Fruit fly (Drosophila melanogaster) whole organism, adult: ENCODE results near the gene Polr1E.

ENCODE experiments used
- CG11617 ChIP-seq: fragments of 200-800 bp; sonication (Bioruptor generic); optimal IDR thresholded peaks from 2 replicates; lab custom pipeline; 2017; ENCODE audit warnings: mild to moderate bottlenecking, missing biosample characterization, missing genetic modification reagents, missing genetic modification characterization
- CG12768 ChIP-seq: fragments of 200-800 bp; sonication (Bioruptor generic); optimal IDR thresholded peaks from 2 replicates; lab custom pipeline; 2017; ENCODE audit warnings: missing biosample characterization, missing genetic modification characterization, mild to moderate bottlenecking, moderate library complexity, missing genetic modification reagents
- CG14711 ChIP-seq: fragments of 200-800 bp; sonication (Bioruptor generic); optimal IDR thresholded peaks from 2 replicates; lab custom pipeline; 2018; ENCODE audit warnings: missing biosample characterization, mild to moderate bottlenecking, missing genetic modification characterization, moderate library complexity
- CG1620 ChIP-seq: fragments of 200-800 bp; sonication (Bioruptor generic); optimal IDR thresholded peaks from 2 replicates; lab custom pipeline; 2016; ENCODE audit warnings: missing biosample characterization, missing genetic modification characterization
- CG33017 ChIP-seq: fragments of 200-800 bp; sonication (Bioruptor generic); optimal IDR thresholded peaks from 2 replicates; lab custom pipeline; 2018; ENCODE audit warnings: missing biosample characterization, mild to moderate bottlenecking, missing genetic modification characterization, moderate library complexity
- CG5204 ChIP-seq: fragments of 200-800 bp; sonication (Bioruptor generic); optimal IDR thresholded peaks from 2 replicates; lab custom pipeline; 2016; ENCODE audit warnings: missing biosample characterization, missing genetic modification characterization
- CG7045 ChIP-seq: fragments of 200-800 bp; sonication (Bioruptor generic); optimal IDR thresholded peaks from 2 replicates; lab custom pipeline; 2017; ENCODE audit warnings: missing biosample characterization, mild to moderate bottlenecking, missing genetic modification characterization
- CG7101 ChIP-seq: fragments of 200-800 bp; sonication (Bioruptor generic); optimal IDR thresholded peaks from 2 replicates; lab custom pipeline; 2018; ENCODE audit warnings: missing biosample characterization, mild to moderate bottlenecking, missing genetic modification characterization, moderate library complexity
- Clk ChIP-seq: fragments of 200-800 bp; sonication (Bioruptor generic); optimal IDR thresholded peaks from 2 replicates; lab custom pipeline; 2017; ENCODE audit warnings: missing biosample characterization, missing genetic modification characterization
- Crg-1 ChIP-seq: fragments of 200-800 bp; sonication (Bioruptor generic); optimal IDR thresholded peaks from 2 replicates; lab custom pipeline; 2016; ENCODE audit warnings: missing biosample characterization, missing genetic modification characterization
- Hr96 ChIP-seq: fragments of 200-800 bp; sonication (Bioruptor generic); optimal IDR thresholded peaks from 2 replicates; lab custom pipeline; 2016; ENCODE audit warnings: missing biosample characterization, missing genetic modification characterization
- Mnt ChIP-seq: fragments of 200-800 bp; sonication (Bioruptor generic); optimal IDR thresholded peaks from 2 replicates; lab custom pipeline; 2016; ENCODE audit warnings: missing biosample characterization, mild to moderate bottlenecking, missing genetic modification characterization
- bab1 ChIP-seq: fragments of 200-800 bp; sonication (Bioruptor generic); optimal IDR thresholded peaks from 3 replicates; lab custom pipeline; 2019; ENCODE audit warnings: missing biosample characterization, mild to moderate bottlenecking, missing genetic modification characterization, moderate library complexity
- cic ChIP-seq: fragments of 200-800 bp; sonication (Bioruptor generic); optimal IDR thresholded peaks from 2 replicates; lab custom pipeline; 2017; ENCODE audit warnings: missing biosample characterization, mild to moderate bottlenecking, missing genetic modification characterization, moderate library complexity
- cnc ChIP-seq, 2 experiments: fragments of >200 bp; optimal IDR thresholded peaks; 2 replicates each; lab custom pipeline; 2017
- kay ChIP-seq: fragments of 200-800 bp; sonication (Bioruptor generic); peaks from one replicate; lab custom pipeline; 2016; ENCODE audit warnings: missing biosample characterization, missing genetic modification characterization, borderline replicate concordance
- ovo ChIP-seq: fragments of 200-800 bp; sonication (Bioruptor generic); optimal IDR thresholded peaks from 2 replicates; lab custom pipeline; 2016; ENCODE audit warnings: missing biosample characterization, missing genetic modification characterization
- pad ChIP-seq: fragments of 200-800 bp; sonication (Bioruptor generic); optimal IDR thresholded peaks from 3 replicates; lab custom pipeline; 2017; ENCODE audit warnings: missing biosample characterization, missing genetic modification characterization, mild to moderate bottlenecking, moderate library complexity, missing genetic modification reagents
- tj ChIP-seq: fragments of 200-800 bp; sonication (Bioruptor generic); optimal IDR thresholded peaks from 3 replicates; lab custom pipeline; 2017; ENCODE audit warnings: missing biosample characterization, mild to moderate bottlenecking, missing genetic modification characterization, moderate library complexity
- toe ChIP-seq: fragments of 200-800 bp; sonication (Bioruptor generic); optimal IDR thresholded peaks from 2 replicates; lab custom pipeline; 2016; ENCODE audit warnings: missing biosample characterization, missing genetic modification characterization

Gene Polr1E

DNA sequence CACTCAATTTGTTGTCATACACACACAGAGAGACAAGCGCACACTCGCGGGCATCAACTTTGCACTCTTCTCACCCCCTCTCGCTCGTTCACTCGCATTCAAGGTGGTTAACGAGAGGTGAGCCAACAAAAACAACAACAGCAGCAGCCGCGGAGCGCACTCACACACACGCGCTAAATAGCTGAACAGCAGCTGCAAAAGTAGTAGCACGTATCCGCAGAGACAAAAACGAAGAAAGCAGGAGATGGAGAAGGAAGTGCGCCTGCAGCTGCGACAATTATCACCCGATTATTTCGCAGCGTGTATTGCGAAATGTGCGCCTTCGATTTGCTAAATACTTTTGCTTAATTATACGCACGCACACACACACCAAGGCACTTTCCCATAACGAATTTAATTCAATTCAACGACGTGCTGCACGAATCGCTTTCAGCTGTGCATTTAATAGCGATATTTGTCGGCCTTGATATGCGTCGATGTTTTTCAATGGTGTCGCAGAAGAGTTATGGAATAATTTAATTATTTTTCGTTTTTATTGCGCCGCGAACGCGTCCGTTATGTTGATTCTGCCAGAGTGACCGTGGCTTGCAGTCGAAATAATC, 3.1 kb downstream of the Polr1E start:
- TF ChIP-seq toe (GFP tag; lab: Kevin White, UChicago) (peak; percentile 56), CG12768 (GFP tag; lab: Kevin White, UChicago) (peak; percentile 18), CG7045 (peak; percentile 61), CG5204 (GFP tag; lab: Kevin White, UChicago) (no peak), ovo (GFP tag; lab: Kevin White, UChicago) (peak; percentile 41), kay (GFP tag; lab: Kevin White, UChicago) (no peak), CG11617 (no peak), cic (GFP tag; lab: Kevin White, UChicago) (peak; percentile 55), CG14711 (peak; percentile 26), CG1620 (GFP tag; lab: Kevin White, UChicago) (peak; percentile 28), Mnt (GFP tag; lab: Kevin White, UChicago) (peak; percentile 78), CG7101 (tag; lab: Kevin White, UChicago) (peak; percentile 54), tj (GFP tag; lab: Kevin White, UChicago) (peak; percentile 6), pad (GFP tag; lab: Kevin White, UChicago) (peak; percentile 40), CG33017 (peak; percentile 11), Hr96 (GFP tag; lab: Kevin White, UChicago) (peak; percentile 29)

DNA sequence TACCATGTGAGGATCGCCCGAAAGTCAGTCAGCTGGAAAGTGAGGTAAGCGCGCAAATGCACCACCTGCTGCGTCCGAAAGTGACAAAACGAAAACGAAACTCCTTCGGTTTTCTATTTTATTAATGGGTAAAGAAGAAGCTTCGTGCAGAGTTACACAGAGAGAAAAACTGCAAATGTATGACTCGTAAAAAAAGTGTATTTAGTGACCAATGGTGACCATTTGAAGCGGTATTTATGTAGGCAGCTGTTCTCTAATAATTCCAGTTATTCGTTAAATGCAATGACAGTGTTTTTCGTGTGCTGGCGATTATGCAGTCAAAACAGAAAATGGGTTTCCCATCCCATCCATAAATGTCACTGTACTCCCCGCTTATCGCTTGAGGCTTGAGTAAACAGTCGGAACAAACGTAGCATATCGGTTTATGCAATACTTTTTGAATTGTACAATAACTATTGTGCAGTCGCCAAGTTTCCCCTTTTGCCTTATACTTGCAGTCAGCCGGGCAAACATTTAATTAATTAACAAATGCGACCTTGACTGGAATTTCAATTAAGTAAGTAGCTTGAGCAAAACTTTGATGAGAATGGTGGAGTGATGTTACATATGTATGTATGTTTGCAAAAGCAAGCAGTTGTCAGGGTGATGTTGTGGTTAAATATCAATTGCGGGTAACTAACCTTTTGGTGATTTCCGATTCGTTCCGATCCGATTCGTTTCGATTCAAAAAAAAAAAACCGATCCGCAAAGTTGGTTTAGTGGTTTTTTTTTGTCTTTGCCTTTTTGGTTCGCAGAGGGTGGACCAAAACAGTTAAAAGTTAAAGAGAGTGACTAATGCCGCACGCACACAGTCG, 3.9 kb downstream of the Polr1E start:
- TF ChIP-seq CG14711 (no peak), kay (GFP tag; lab: Kevin White, UChicago) (peak; percentile 96)

- TF ChIP-seq tj (GFP tag; lab: Kevin White, UChicago) (peak; percentile 62), CG12768 (GFP tag; lab: Kevin White, UChicago) (peak; percentile 19), Mnt (GFP tag; lab: Kevin White, UChicago) (no peak), toe (GFP tag; lab: Kevin White, UChicago) (no peak), CG14711 (no peak)
Observed at dm6 chr3R:18296737-18297136, 4.8 kb downstream of the Polr1E start.

- TF ChIP-seq cic (GFP tag; lab: Kevin White, UChicago) (no peak), Mnt (GFP tag; lab: Kevin White, UChicago) (no peak), CG1620 (GFP tag; lab: Kevin White, UChicago) (no peak), ovo (GFP tag; lab: Kevin White, UChicago) (no peak), CG14711 (no peak), CG11617 (no peak), kay (GFP tag; lab: Kevin White, UChicago) (no peak), pad (GFP tag; lab: Kevin White, UChicago) (no peak), bab1 (GFP tag; lab: Kevin White, UChicago) (no peak), toe (GFP tag; lab: Kevin White, UChicago) (no peak), CG7045 (no peak), Clk (GFP tag; lab: Kevin White, UChicago) (no peak), CG7101 (tag; lab: Kevin White, UChicago) (no peak), Crg-1 (no peak)
Observed at dm6 chr3R:18296084-18296483, 5.4 kb downstream of the Polr1E start.

- peak; percentile 77 for TF ChIP-seq kay (GFP tag; lab: Kevin White, UChicago)
- no peak for TF ChIP-seq CG12768 (GFP tag; lab: Kevin White, UChicago)
- TF ChIP-seq Mnt (GFP tag; lab: Kevin White, UChicago) = no peak
- no peak for TF ChIP-seq ovo (GFP tag; lab: Kevin White, UChicago)
- TF ChIP-seq CG1620 (GFP tag; lab: Kevin White, UChicago) = no peak
Observed at dm6 chr3R:18295262-18295944, 6.1 kb downstream of the Polr1E start.

DNA sequence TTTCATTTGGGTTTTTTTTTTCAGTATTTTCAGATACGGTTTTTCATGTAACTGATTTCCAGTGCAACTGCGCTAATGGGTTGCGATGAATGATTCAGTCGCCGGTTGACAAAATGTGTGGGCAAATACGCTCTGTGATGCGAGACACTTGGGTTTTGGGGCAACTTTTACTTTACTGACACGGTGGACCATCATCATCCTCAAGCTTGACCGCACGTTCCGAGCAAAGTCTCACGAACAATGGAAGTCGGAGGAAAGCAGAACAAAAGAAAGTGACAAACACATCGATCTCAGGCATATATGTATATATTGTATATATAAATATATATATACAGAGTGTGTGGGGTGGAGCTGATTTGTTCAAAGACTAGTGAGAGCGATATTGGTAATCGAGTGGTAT, 7.0 kb downstream of the Polr1E start:
- TF ChIP-seq cnc (optimal IDR thresholded peaks at IDR 0.05; lab: Kevin White, UChicago) = no peak
- TF ChIP-seq Crg-1 = no peak

- TF ChIP-seq Mnt (GFP tag; lab: Kevin White, UChicago) = peak; percentile 30
- no peak for TF ChIP-seq cic (GFP tag; lab: Kevin White, UChicago)
Observed at dm6 chr3R:18292371-18292770, 9.2 kb downstream of the Polr1E start.
